Worm (Caenorhabditis elegans) whole organism, L2 larva: ENCODE data around the gene irld-7.

Experiments used
- mab-5 ChIP-seq: fragments of 150-350 bp; optimal IDR thresholded peaks from 2 replicates; lab custom pipeline; 2014; ENCODE audit warnings: missing biosample characterization, missing genetic modification characterization
- nhr-11 ChIP-seq: fragments of 150-350 bp; optimal IDR thresholded peaks from 2 replicates; lab custom pipeline; 2014; ENCODE audit warnings: missing biosample characterization, missing genetic modification characterization
- nhr-77 ChIP-seq: fragments of 150-350 bp; optimal IDR thresholded peaks from 2 replicates; lab custom pipeline; 2014; ENCODE audit warnings: missing biosample characterization, missing genetic modification characterization
- skn-1 ChIP-seq: sonication (generic microtip); optimal IDR thresholded peaks from 2 replicates; lab custom pipeline; 2017; ENCODE audit warnings: missing biosample characterization, missing genetic modification characterization
- unc-62 ChIP-seq: fragments of 150-350 bp; optimal IDR thresholded peaks from 2 replicates; lab custom pipeline; 2014; ENCODE audit warnings: missing biosample characterization, missing genetic modification reagents, missing genetic modification characterization

DNA sequence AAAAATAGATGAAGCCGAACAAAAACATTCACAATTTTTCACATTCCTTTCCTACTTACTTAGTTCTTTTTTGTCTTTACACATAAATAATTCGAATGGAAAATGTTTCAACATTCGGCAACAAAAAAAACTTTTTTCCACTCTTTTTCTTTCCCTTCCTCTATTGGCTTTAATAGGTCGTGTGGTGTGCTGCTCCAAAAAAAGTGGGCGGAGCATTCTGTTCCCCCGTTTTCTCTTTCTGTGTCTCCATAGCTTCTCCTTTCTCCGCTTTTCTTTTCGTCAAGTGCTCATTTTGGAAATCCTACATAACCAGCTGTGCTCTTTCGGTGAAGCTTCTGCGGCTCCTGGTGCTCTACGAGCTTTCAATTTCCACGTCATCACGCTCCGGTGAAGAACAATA is 48.7 kb upstream of the irld-7 start, which contains the start of gene C01G5.25:
- TF ChIP-seq skn-1 (tag; lab: Kevin White, UChicago) (no peak), unc-62 (GFP tag; lab: Kevin White, UChicago) (no peak), nhr-77 (tag; lab: Kevin White, UChicago) (no peak), mab-5 (tag; lab: Kevin White, UChicago) (no peak), nhr-11 (tag; lab: Kevin White, UChicago) (no peak)
